Worm (Caenorhabditis elegans) whole organism, L2 larva: ENCODE results near the gene F40H3.1.

Experiments
- ama-1 ChIP-seq: fragments of 150-350 bp; optimal IDR thresholded peaks from 2 replicates; lab custom pipeline; 2018; ENCODE audit warnings: inconsistent platforms
- ceh-82 ChIP-seq: fragments of 150-350 bp; optimal IDR thresholded peaks from 2 replicates; lab custom pipeline; 2014; ENCODE audit warnings: missing biosample characterization, missing genetic modification characterization
- elt-3 ChIP-seq: sonication (generic microtip); optimal IDR thresholded peaks from 2 replicates; lab custom pipeline; 2017; ENCODE audit warnings: missing biosample characterization, missing genetic modification characterization
- nhr-11 ChIP-seq: fragments of 150-350 bp; optimal IDR thresholded peaks from 2 replicates; lab custom pipeline; 2014; ENCODE audit warnings: missing biosample characterization, missing genetic modification characterization
- nhr-77 ChIP-seq: fragments of 150-350 bp; optimal IDR thresholded peaks from 2 replicates; lab custom pipeline; 2014; ENCODE audit warnings: missing biosample characterization, missing genetic modification characterization
- skn-1 ChIP-seq: sonication (generic microtip); optimal IDR thresholded peaks from 2 replicates; lab custom pipeline; 2017; ENCODE audit warnings: missing biosample characterization, missing genetic modification characterization
- snpc-4 ChIP-seq: fragments of 150-350 bp; optimal IDR thresholded peaks from 2 replicates; lab custom pipeline; 2014; ENCODE audit warnings: missing biosample characterization, missing genetic modification characterization
- zag-1 ChIP-seq: fragments of 150-350 bp; optimal IDR thresholded peaks from 2 replicates; lab custom pipeline; 2014; ENCODE audit warnings: missing biosample characterization, missing genetic modification characterization

ce11 chrII:6142539-6142938, 37.1 kb upstream of the F40H3.1 start:
- TF ChIP-seq snpc-4 (no peak), ceh-82 (tag; lab: Kevin White, UChicago) (no peak), nhr-11 (no peak), elt-3 (tag; lab: Kevin White, UChicago) (no peak), nhr-77 (tag; lab: Kevin White, UChicago) (no peak), skn-1 (tag; lab: Kevin White, UChicago) (no peak), ama-1 (lab: Kevin White, UChicago) (no peak), zag-1 (tag; lab: Kevin White, UChicago) (no peak)
